Fruit fly (Drosophila melanogaster) whole organism, embryonic: ENCODE data around the gene CG31482.
A peak's percentile ranks its signal among the peaks of the same experiment; 100 is the strongest.

Experiments
- Adf1 ChIP-seq: fragments of 200-800 bp; sonication (Bioruptor generic); IDR thresholded peaks from 2 replicates; pipeline ENCODE4 v1.3.6; 2022; ENCODE audit warnings: missing biosample characterization, missing genetic modification characterization
- Atf-2 ChIP-seq: fragments of 200-800 bp; sonication (Bioruptor generic); optimal IDR thresholded peaks from 2 replicates; lab custom pipeline; 2016; ENCODE audit warnings: missing biosample characterization, missing genetic modification characterization
- CG10321 ChIP-seq: fragments of 200-800 bp; sonication (Bioruptor generic); IDR thresholded peaks from 2 replicates; pipeline ENCODE4 v1.3.6; 2022; ENCODE audit warnings: missing biosample characterization, missing genetic modification characterization
- CG11247 ChIP-seq: fragments of 200-800 bp; sonication (Bioruptor generic); IDR thresholded peaks from 2 replicates; pipeline ENCODE4 v1.3.6; 2022; ENCODE audit warnings: missing biosample characterization, missing genetic modification characterization
- CG12391 ChIP-seq: fragments of 200-800 bp; sonication (Bioruptor generic); optimal IDR thresholded peaks from 3 replicates; lab custom pipeline; 2018; ENCODE audit warnings: missing biosample characterization, mild to moderate bottlenecking, missing genetic modification characterization, moderate library complexity
- CG13296 ChIP-seq: fragments of 200-800 bp; sonication (Bioruptor generic); optimal IDR thresholded peaks from 3 replicates; lab custom pipeline; 2018; ENCODE audit warnings: missing biosample characterization, mild to moderate bottlenecking, missing genetic modification characterization
- CG14965 ChIP-seq: fragments of 200-800 bp; sonication (Bioruptor generic); optimal IDR thresholded peaks from 2 replicates; lab custom pipeline; 2016; ENCODE audit warnings: missing biosample characterization, missing genetic modification characterization, borderline replicate concordance
- CG15269 ChIP-seq: fragments of 200-800 bp; sonication (Bioruptor generic); optimal IDR thresholded peaks from 2 replicates; lab custom pipeline; 2018; ENCODE audit warnings: missing biosample characterization, mild to moderate bottlenecking, missing genetic modification characterization, moderate library complexity
- CG15696 ChIP-seq: fragments of 200-800 bp; sonication (Bioruptor generic); optimal IDR thresholded peaks from 2 replicates; lab custom pipeline; 2019; ENCODE audit warnings: missing biosample characterization, mild to moderate bottlenecking, missing genetic modification characterization, moderate library complexity
- CG31365 ChIP-seq: fragments of 200-800 bp; sonication (Bioruptor generic); optimal IDR thresholded peaks from 2 replicates; lab custom pipeline; 2018; ENCODE audit warnings: missing biosample characterization, mild to moderate bottlenecking, missing genetic modification characterization
- CG4282 ChIP-seq: fragments of 200-800 bp; sonication (Bioruptor generic); optimal IDR thresholded peaks from 2 replicates; lab custom pipeline; 2016; ENCODE audit warnings: missing biosample characterization, missing genetic modification characterization
- CG6689 ChIP-seq: fragments of 200-800 bp; sonication (Bioruptor generic); IDR thresholded peaks from 2 replicates; pipeline ENCODE4 v1.3.6; 2022; ENCODE audit warnings: missing biosample characterization, missing genetic modification characterization
- CG7928 ChIP-seq: fragments of 200-800 bp; sonication (Bioruptor generic); optimal IDR thresholded peaks from 2 replicates; lab custom pipeline; 2017; ENCODE audit warnings: missing biosample characterization, mild to moderate bottlenecking, missing genetic modification characterization
- CG8281 ChIP-seq: fragments of 200-800 bp; sonication (Bioruptor generic); optimal IDR thresholded peaks from 2 replicates; lab custom pipeline; 2018; ENCODE audit warnings: missing biosample characterization, mild to moderate bottlenecking, missing genetic modification characterization, moderate library complexity
- CG8359 ChIP-seq: fragments of 200-800 bp; sonication (Bioruptor generic); optimal IDR thresholded peaks from 2 replicates; lab custom pipeline; 2017; ENCODE audit warnings: missing biosample characterization, mild to moderate bottlenecking, missing genetic modification characterization, borderline replicate concordance
- CG9817 ChIP-seq: fragments of 200-800 bp; sonication (Bioruptor generic); optimal IDR thresholded peaks from 2 replicates; lab custom pipeline; 2018; ENCODE audit warnings: missing biosample characterization, mild to moderate bottlenecking, missing genetic modification characterization, moderate library complexity
- CG9932 ChIP-seq: fragments of 200-800 bp; sonication (Bioruptor generic); IDR thresholded peaks from 2 replicates; pipeline ENCODE4 v1.3.6; 2022; ENCODE audit warnings: missing biosample characterization, missing genetic modification characterization
- Camta ChIP-seq: fragments of 200-800 bp; sonication (Bioruptor generic); optimal IDR thresholded peaks from 2 replicates; lab custom pipeline; 2016; ENCODE audit warnings: missing biosample characterization, missing genetic modification characterization
- CoRest ChIP-seq: fragments of 200-800 bp; sonication (Bioruptor generic); optimal IDR thresholded peaks from 3 replicates; lab custom pipeline; 2018; ENCODE audit warnings: missing biosample characterization, mild to moderate bottlenecking, missing genetic modification characterization, moderate library complexity
- Deaf1 ChIP-seq: fragments of 200-800 bp; optimal IDR thresholded peaks from 3 replicates; lab custom pipeline; 2019; ENCODE audit warnings: missing biosample characterization, mild to moderate bottlenecking, missing genetic modification characterization, moderate library complexity
- Doc3 ChIP-seq: fragments of 200-800 bp; sonication (Bioruptor generic); IDR thresholded peaks from 3 replicates; pipeline ENCODE4 v1.3.6; 2022; ENCODE audit warnings: missing biosample characterization, missing genetic modification characterization; ENCODE audit not compliant: partially characterized antibody
- ERR ChIP-seq: fragments of 200-800 bp; sonication (Bioruptor generic); optimal IDR thresholded peaks from 2 replicates; lab custom pipeline; 2016; ENCODE audit warnings: missing biosample characterization, missing genetic modification characterization
- Gsc ChIP-seq: fragments of 200-800 bp; sonication (Bioruptor generic); IDR thresholded peaks from 2 replicates; pipeline ENCODE4 v1.3.6; 2022; ENCODE audit warnings: missing biosample characterization, missing genetic modification characterization
- H2.0 ChIP-seq: fragments of 200-800 bp; sonication (Bioruptor generic); IDR thresholded peaks from 2 replicates; pipeline ENCODE4 v1.3.6; 2022; ENCODE audit warnings: missing biosample characterization, missing genetic modification characterization
- Hr3 ChIP-seq: fragments of 200-800 bp; sonication (Bioruptor generic); optimal IDR thresholded peaks from 3 replicates; lab custom pipeline; 2016; ENCODE audit warnings: missing biosample characterization, missing genetic modification characterization
- Jarid2 ChIP-seq: fragments of 200-800 bp; sonication (Bioruptor generic); optimal IDR thresholded peaks from 3 replicates; lab custom pipeline; 2017; ENCODE audit warnings: mild to moderate bottlenecking, missing biosample characterization, missing genetic modification reagents, missing genetic modification characterization
- Mes4 ChIP-seq: fragments of 200-800 bp; sonication (Bioruptor generic); optimal IDR thresholded peaks from 2 replicates; lab custom pipeline; 2016; ENCODE audit warnings: missing biosample characterization, missing genetic modification characterization
- Nf-YA ChIP-seq: fragments of 200-800 bp; sonication (Bioruptor generic); IDR thresholded peaks from 2 replicates; pipeline ENCODE4 v1.3.6; 2022; ENCODE audit warnings: missing biosample characterization, missing genetic modification characterization
- Nf-YB ChIP-seq: fragments of 200-800 bp; sonication (Bioruptor generic); optimal IDR thresholded peaks from 3 replicates; lab custom pipeline; 2019; ENCODE audit warnings: missing biosample characterization, mild to moderate bottlenecking, missing genetic modification characterization, moderate library complexity
- Spps ChIP-seq: fragments of 200-800 bp; sonication (Bioruptor generic); optimal IDR thresholded peaks from 2 replicates; lab custom pipeline; 2018; ENCODE audit warnings: missing biosample characterization, mild to moderate bottlenecking, missing genetic modification characterization
- amos ChIP-seq: fragments of 200-800 bp; sonication (Bioruptor generic); IDR thresholded peaks from 2 replicates; pipeline ENCODE4 v1.3.6; 2022; ENCODE audit warnings: missing biosample characterization, missing genetic modification characterization; ENCODE audit not compliant: partially characterized antibody
- az2 ChIP-seq: fragments of 200-800 bp; sonication (Bioruptor generic); optimal IDR thresholded peaks from 3 replicates; lab custom pipeline; 2016; ENCODE audit warnings: missing biosample characterization, missing genetic modification characterization
- crol ChIP-seq: fragments of 200-800 bp; sonication (Bioruptor generic); IDR thresholded peaks from 2 replicates; pipeline ENCODE4 v1.3.6; 2022; ENCODE audit warnings: missing biosample characterization, missing genetic modification characterization
- dmrt99B ChIP-seq: fragments of 200-800 bp; sonication (Bioruptor generic); optimal IDR thresholded peaks from 2 replicates; lab custom pipeline; 2018; ENCODE audit warnings: missing biosample characterization, mild to moderate bottlenecking, missing genetic modification characterization, moderate library complexity
- dysf ChIP-seq: fragments of 200-800 bp; sonication (Bioruptor generic); IDR thresholded peaks from 3 replicates; pipeline ENCODE4 v1.3.6; 2022; ENCODE audit warnings: missing biosample characterization, missing genetic modification characterization
- exex ChIP-seq: fragments of 200-800 bp; sonication (Bioruptor generic); optimal IDR thresholded peaks from 4 replicates; lab custom pipeline; 2018; ENCODE audit warnings: missing biosample characterization, mild to moderate bottlenecking, missing genetic modification characterization, moderate library complexity
- fd102C ChIP-seq: fragments of 200-800 bp; sonication (Bioruptor generic); optimal IDR thresholded peaks from 2 replicates; lab custom pipeline; 2018; ENCODE audit warnings: missing biosample characterization, mild to moderate bottlenecking, missing genetic modification characterization, moderate library complexity
- fd3F ChIP-seq: fragments of 200-800 bp; sonication (Bioruptor generic); optimal IDR thresholded peaks from 2 replicates; lab custom pipeline; 2018; ENCODE audit warnings: missing biosample characterization, mild to moderate bottlenecking, missing genetic modification characterization, moderate library complexity
- ftz-f1 ChIP-seq: fragments of 200-800 bp; sonication (Bioruptor generic); optimal IDR thresholded peaks from 2 replicates; lab custom pipeline; 2016; ENCODE audit warnings: missing biosample characterization, missing genetic modification characterization
- gem ChIP-seq: fragments of 200-800 bp; sonication (Bioruptor generic); optimal IDR thresholded peaks from 2 replicates; lab custom pipeline; 2019; ENCODE audit warnings: missing biosample characterization, mild to moderate bottlenecking, missing genetic modification characterization, moderate library complexity
- gsb ChIP-seq: fragments of 200-800 bp; sonication (Bioruptor generic); IDR thresholded peaks from 2 replicates; pipeline ENCODE4 v1.3.6; 2022; ENCODE audit warnings: missing biosample characterization, missing genetic modification characterization
- maf-S ChIP-seq: fragments of 200-800 bp; sonication (Bioruptor generic); optimal IDR thresholded peaks from 2 replicates; lab custom pipeline; 2016; ENCODE audit warnings: missing biosample characterization, missing genetic modification characterization
- nom ChIP-seq: fragments of 200-800 bp; sonication (Bioruptor generic); optimal IDR thresholded peaks from 2 replicates; lab custom pipeline; 2017; ENCODE audit warnings: missing biosample characterization, missing genetic modification characterization, mild to moderate bottlenecking, moderate library complexity, missing genetic modification reagents
- oc ChIP-seq: fragments of 200-800 bp; sonication (Bioruptor generic); optimal IDR thresholded peaks from 2 replicates; lab custom pipeline; 2018; ENCODE audit warnings: missing biosample characterization, mild to moderate bottlenecking, missing genetic modification characterization, moderate library complexity
- pros ChIP-seq: fragments of 200-800 bp; sonication (Bioruptor generic); optimal IDR thresholded peaks from 3 replicates; lab custom pipeline; 2019; ENCODE audit warnings: missing biosample characterization, mild to moderate bottlenecking, missing genetic modification characterization, moderate library complexity
- row ChIP-seq: fragments of 200-800 bp; sonication (Bioruptor generic); IDR thresholded peaks from 3 replicates; pipeline ENCODE4 v1.3.6; 2022; ENCODE audit warnings: missing biosample characterization, missing genetic modification characterization
- shn ChIP-seq: fragments of 200-800 bp; sonication (Bioruptor generic); optimal IDR thresholded peaks from 3 replicates; lab custom pipeline; 2016; ENCODE audit warnings: missing biosample characterization, missing genetic modification characterization
- slp2 ChIP-seq: fragments of 200-800 bp; sonication (Bioruptor generic); optimal IDR thresholded peaks from 2 replicates; lab custom pipeline; 2016; ENCODE audit warnings: missing biosample characterization, missing genetic modification characterization
- sqz ChIP-seq: fragments of 200-800 bp; sonication (Bioruptor generic); optimal IDR thresholded peaks from 3 replicates; lab custom pipeline; 2018; ENCODE audit warnings: missing biosample characterization, mild to moderate bottlenecking, missing genetic modification characterization
- stc ChIP-seq: fragments of 200-800 bp; sonication (Bioruptor generic); IDR thresholded peaks from 2 replicates; pipeline ENCODE4 v1.3.6; 2022; ENCODE audit warnings: missing biosample characterization, missing genetic modification characterization
- tll ChIP-seq, 2 experiments: fragments of 200-800 bp in 1 of 2; fragments of >200 bp in 1 of 2; sonication (Bioruptor generic) in 1 of 2; optimal IDR thresholded peaks; 2 replicates each; lab custom pipeline; 2017 to 2019; ENCODE audit warnings: missing biosample characterization in 2 of 2, missing genetic modification characterization in 2 of 2, mild to moderate bottlenecking in 1 of 2, moderate library complexity in 1 of 2

CG31482 gene

dm6 chr3R:6646740-6647139 lies 45.7 kb downstream of the CG31482 start, which contains the start of gene Taf1 (continued):
- TF ChIP-seq ftz-f1 (GFP tag; lab: Kevin White, UChicago) (peak; percentile 99), row (peak; percentile 56), tll (GFP tag; optimal IDR thresholded peaks at IDR 0.05; lab: Kevin White, UChicago) (no peak), CG14965 (GFP tag; lab: Kevin White, UChicago) (no peak), Spps (tag; lab: Kevin White, UChicago) (no peak), nom (GFP tag; lab: Kevin White, UChicago) (no peak), fd102C (GFP tag; lab: Kevin White, UChicago) (no peak), exex (tag; lab: Kevin White, UChicago) (no peak), CG13296 (GFP tag; lab: Kevin White, UChicago) (no peak), crol (GFP tag; lab: Robert Waterston, UW) (peak; percentile 98), CG9817 (no peak), Adf1 (GFP tag; lab: Robert Waterston, UW) (no peak), slp2 (no peak), Nf-YA (GFP tag; lab: Robert Waterston, UW) (no peak), CG8281 (tag; lab: Kevin White, UChicago) (no peak), Deaf1 (tag; lab: Kevin White, UChicago) (no peak), H2.0 (GFP tag; lab: Robert Waterston, UW) (no peak), CG12391 (no peak), maf-S (GFP tag; lab: Kevin White, UChicago) (peak; percentile 8), sqz (GFP tag; lab: Kevin White, UChicago) (no peak), Camta (GFP tag; lab: Kevin White, UChicago) (no peak), shn (no peak), CG8359 (GFP tag; lab: Kevin White, UChicago) (no peak), pros (no peak), Jarid2 (GFP tag; lab: Kevin White, UChicago) (no peak), CG31365 (tag; lab: Kevin White, UChicago) (no peak), Hr3 (GFP tag; lab: Kevin White, UChicago) (no peak), fd3F (no peak), CG10321 (GFP tag; lab: Robert Waterston, UW) (no peak), amos (GFP tag; lab: Robert Waterston, UW) (peak; percentile 29; the same call in 1 of the 2 replicates), oc (tag; lab: Kevin White, UChicago) (no peak), CG15696 (no peak), Atf-2 (GFP tag; lab: Kevin White, UChicago) (no peak), dysf (GFP tag; lab: Robert Waterston, UW) (no peak), CG7928 (GFP tag; lab: Kevin White, UChicago) (peak; percentile 26), CG9932 (GFP tag; lab: Robert Waterston, UW) (peak; percentile 23; the same call in 1 of the 2 replicates), Nf-YB (GFP tag; lab: Kevin White, UChicago) (no peak), az2 (GFP tag; lab: Kevin White, UChicago) (no peak), gsb (GFP tag; lab: Robert Waterston, UW) (no peak), dmrt99B (tag; lab: Kevin White, UChicago) (no peak), CG4282 (GFP tag; lab: Kevin White, UChicago) (no peak), stc (GFP tag; lab: Robert Waterston, UW) (no peak), ERR (GFP tag; lab: Kevin White, UChicago) (no peak), CG11247 (GFP tag; lab: Robert Waterston, UW) (no peak), CG6689 (GFP tag; lab: Robert Waterston, UW) (no peak), gem (tag; lab: Kevin White, UChicago) (no peak), Doc3 (GFP tag; lab: Robert Waterston, UW) (no peak), CoRest (tag; lab: Kevin White, UChicago) (no peak), Gsc (GFP tag; lab: Robert Waterston, UW) (no peak), CG15269 (tag; lab: Kevin White, UChicago) (no peak), Mes4 (GFP tag; lab: Kevin White, UChicago) (peak; percentile 15)
